Fruit fly (Drosophila melanogaster) whole organism, prepupa: ENCODE measurements around the gene Sac1.

Experiments used
- Blimp-1 ChIP-seq: fragments of 200-800 bp; sonication (Bioruptor generic); optimal IDR thresholded peaks from 3 replicates; lab custom pipeline; 2017; ENCODE audit warnings: missing biosample characterization, missing genetic modification characterization, mild to moderate bottlenecking, moderate library complexity, missing genetic modification reagents
- CG10669 ChIP-seq: fragments of 200-800 bp; sonication (Bioruptor generic); optimal IDR thresholded peaks from 3 replicates; lab custom pipeline; 2018; ENCODE audit warnings: missing biosample characterization, mild to moderate bottlenecking, missing genetic modification characterization, moderate library complexity
- CG11902 ChIP-seq: fragments of 200-800 bp; sonication (Bioruptor generic); optimal IDR thresholded peaks from 3 replicates; lab custom pipeline; 2016; ENCODE audit warnings: missing biosample characterization, missing genetic modification characterization
- CG15336 ChIP-seq: fragments of 200-800 bp; sonication (Bioruptor generic); IDR thresholded peaks from 2 replicates; pipeline ENCODE4 v1.3.6; 2022; ENCODE audit warnings: missing biosample characterization, missing genetic modification characterization
- CG1621 ChIP-seq: fragments of 200-800 bp; sonication (Bioruptor generic); optimal IDR thresholded peaks from 3 replicates; lab custom pipeline; 2018; ENCODE audit warnings: missing biosample characterization, mild to moderate bottlenecking, missing genetic modification characterization
- CG31627 ChIP-seq: fragments of 200-800 bp; sonication (Bioruptor generic); optimal IDR thresholded peaks from 3 replicates; lab custom pipeline; 2016; ENCODE audit warnings: missing biosample characterization, missing genetic modification characterization
- CG34406 ChIP-seq: fragments of 200-800 bp; sonication (Bioruptor generic); optimal IDR thresholded peaks from 3 replicates; lab custom pipeline; 2016; ENCODE audit warnings: missing biosample characterization, missing genetic modification characterization
- CG4318 ChIP-seq: fragments of 200-800 bp; sonication (Bioruptor generic); optimal IDR thresholded peaks from 3 replicates; lab custom pipeline; 2017; ENCODE audit warnings: missing biosample characterization, mild to moderate bottlenecking, missing genetic modification characterization
- CG6163 ChIP-seq: fragments of 200-800 bp; sonication (Bioruptor generic); IDR thresholded peaks from 3 replicates; pipeline ENCODE4 v1.3.6; 2022; ENCODE audit warnings: missing biosample characterization, missing genetic modification characterization
- CG6792 ChIP-seq: fragments of 200-800 bp; sonication (Bioruptor generic); optimal IDR thresholded peaks from 3 replicates; lab custom pipeline; 2016; ENCODE audit warnings: missing biosample characterization, missing genetic modification characterization
- CG6808 ChIP-seq: fragments of 200-800 bp; sonication (Bioruptor generic); optimal IDR thresholded peaks from 3 replicates; lab custom pipeline; 2017; ENCODE audit warnings: missing biosample characterization, missing genetic modification characterization, mild to moderate bottlenecking, moderate library complexity, missing genetic modification reagents
- CG6854 ChIP-seq: fragments of 200-800 bp; sonication (Bioruptor generic); optimal IDR thresholded peaks from 2 replicates; lab custom pipeline; 2017; ENCODE audit warnings: missing biosample characterization, mild to moderate bottlenecking, missing genetic modification characterization
- CG8319 ChIP-seq: fragments of 200-800 bp; sonication (Bioruptor generic); optimal IDR thresholded peaks from 3 replicates; lab custom pipeline; 2016; ENCODE audit warnings: missing biosample characterization, missing genetic modification characterization
- CG8632 ChIP-seq: fragments of 200-800 bp; sonication (Bioruptor generic); optimal IDR thresholded peaks from 3 replicates; lab custom pipeline; 2016; ENCODE audit warnings: missing biosample characterization, missing genetic modification characterization
- CG9139 ChIP-seq: fragments of 200-800 bp; sonication (Bioruptor generic); optimal IDR thresholded peaks from 3 replicates; lab custom pipeline; 2017; ENCODE audit warnings: missing biosample characterization, mild to moderate bottlenecking, missing genetic modification characterization
- Eip75B ChIP-seq: fragments of 200-800 bp; sonication (Bioruptor generic); optimal IDR thresholded peaks from 3 replicates; lab custom pipeline; 2016; ENCODE audit warnings: missing biosample characterization, missing genetic modification characterization
- Ets21C ChIP-seq: fragments of 200-800 bp; sonication (Bioruptor generic); optimal IDR thresholded peaks from 3 replicates; lab custom pipeline; 2016; ENCODE audit warnings: missing biosample characterization, missing genetic modification characterization
- Ets96B ChIP-seq: fragments of 200-800 bp; optimal IDR thresholded peaks from 2 replicates; lab custom pipeline; 2019; ENCODE audit warnings: missing biosample characterization, mild to moderate bottlenecking, missing genetic modification characterization, moderate library complexity
- Gug ChIP-seq: fragments of 200-800 bp; sonication (Bioruptor generic); IDR thresholded peaks from 2 replicates; pipeline ENCODE4 v1.3.6; 2022; ENCODE audit warnings: missing biosample characterization, missing genetic modification characterization
- Hr38 ChIP-seq: sonication (Bioruptor generic); optimal IDR thresholded peaks from 2 replicates; lab custom pipeline; 2016; ENCODE audit warnings: missing biosample characterization, missing genetic modification characterization
- Hr39 ChIP-seq: fragments of 200-800 bp; sonication (Bioruptor generic); optimal IDR thresholded peaks from 2 replicates; lab custom pipeline; 2016; ENCODE audit warnings: missing biosample characterization, missing genetic modification characterization
- Hr4 ChIP-seq: fragments of 200-800 bp; sonication (Bioruptor generic); optimal IDR thresholded peaks from 3 replicates; lab custom pipeline; 2016; ENCODE audit warnings: missing biosample characterization, missing genetic modification characterization
- OdsH ChIP-seq: fragments of 200-800 bp; sonication (Bioruptor generic); optimal IDR thresholded peaks from 3 replicates; lab custom pipeline; 2016; ENCODE audit warnings: missing biosample characterization, missing genetic modification characterization
- Smox ChIP-seq: fragments of 200-800 bp; sonication (Bioruptor generic); optimal IDR thresholded peaks from 3 replicates; lab custom pipeline; 2016; ENCODE audit warnings: missing biosample characterization, missing genetic modification characterization
- Sox14 ChIP-seq: fragments of 200-800 bp; sonication (Bioruptor generic); optimal IDR thresholded peaks from 3 replicates; lab custom pipeline; 2016; ENCODE audit warnings: missing biosample characterization, missing genetic modification characterization
- Sox15 ChIP-seq: fragments of 200-800 bp; sonication (Bioruptor generic); optimal IDR thresholded peaks from 3 replicates; lab custom pipeline; 2016; ENCODE audit warnings: missing biosample characterization, missing genetic modification characterization
- achi ChIP-seq: fragments of 200-800 bp; sonication (Bioruptor generic); optimal IDR thresholded peaks from 3 replicates; lab custom pipeline; 2016; ENCODE audit warnings: missing biosample characterization, missing genetic modification characterization
- acj6 ChIP-seq: fragments of 200-800 bp; sonication (Bioruptor generic); optimal IDR thresholded peaks from 3 replicates; lab custom pipeline; 2016; ENCODE audit warnings: missing biosample characterization, missing genetic modification characterization
- cyc ChIP-seq: fragments of 200-800 bp; sonication (Bioruptor generic); optimal IDR thresholded peaks from 3 replicates; lab custom pipeline; 2016; ENCODE audit warnings: missing biosample characterization, missing genetic modification characterization
- eg ChIP-seq: fragments of 200-800 bp; sonication (Bioruptor generic); IDR thresholded peaks from 3 replicates; pipeline ENCODE4 v1.3.6; 2022; ENCODE audit warnings: missing biosample characterization, missing genetic modification characterization
- fkh ChIP-seq: fragments of 200-800 bp; sonication (Bioruptor generic); optimal IDR thresholded peaks from 3 replicates; lab custom pipeline; 2017; ENCODE audit warnings: missing biosample characterization, mild to moderate bottlenecking, missing genetic modification characterization, moderate library complexity
- pdm3 ChIP-seq: fragments of 200-800 bp; sonication (Bioruptor generic); optimal IDR thresholded peaks from 3 replicates; lab custom pipeline; 2016; ENCODE audit warnings: missing biosample characterization, missing genetic modification characterization
- salr ChIP-seq, 2 experiments: fragments of 200-800 bp; sonication (Bioruptor generic); optimal IDR thresholded peaks; 3 replicates each; lab custom pipeline; 2016 to 2018; ENCODE audit warnings: missing biosample characterization in 2 of 2, missing genetic modification characterization in 2 of 2, mild to moderate bottlenecking in 1 of 2
- svp ChIP-seq: fragments of 200-800 bp; sonication (Bioruptor generic); peaks from one replicate; lab custom pipeline; 2016; ENCODE audit warnings: missing biosample characterization, missing genetic modification characterization

Sac1 gene

DNA sequence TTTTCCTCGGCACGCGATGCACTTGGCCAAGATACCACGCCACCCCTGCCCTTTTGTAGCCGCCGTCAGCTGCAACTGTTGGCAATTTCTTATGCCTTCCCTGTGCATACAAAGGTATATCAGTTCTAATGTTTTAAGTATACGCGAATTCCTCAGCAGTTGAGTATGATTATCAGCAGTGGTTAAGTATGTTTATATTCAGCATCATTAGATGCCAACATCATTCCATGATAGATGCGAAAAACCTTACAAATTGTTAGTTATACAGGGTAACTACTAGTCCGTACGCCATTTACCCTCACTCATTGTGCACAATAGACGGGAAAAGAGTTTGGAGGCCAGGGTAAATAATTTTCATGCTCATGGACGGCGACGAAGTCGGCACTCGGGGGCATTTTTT lies 32.1 kb downstream of the Sac1 start (continued):
- no peak for TF ChIP-seq achi (GFP tag; lab: Kevin White, UChicago)
- peak; percentile 6 for TF ChIP-seq CG8632
- no peak for TF ChIP-seq CG9139 (GFP tag; lab: Kevin White, UChicago)
- peak; percentile 17 for TF ChIP-seq CG34406 (GFP tag; lab: Kevin White, UChicago)
- no peak for TF ChIP-seq Hr38 (GFP tag; lab: Kevin White, UChicago)
- TF ChIP-seq Blimp-1 (GFP tag; lab: Kevin White, UChicago) = no peak
- TF ChIP-seq CG31627 (GFP tag; lab: Kevin White, UChicago) = peak; percentile 4
- peak; percentile 55; the same call in 2 of the 3 replicates for TF ChIP-seq eg (GFP tag; lab: Robert Waterston, UW)
- no peak for TF ChIP-seq Gug (GFP tag; lab: Robert Waterston, UW)
- TF ChIP-seq Hr39 (GFP tag; lab: Kevin White, UChicago) = peak; percentile 27
- TF ChIP-seq Smox = peak; percentile 4
- no peak for TF ChIP-seq CG10669 (GFP tag; lab: Kevin White, UChicago)
- TF ChIP-seq Ets96B (tag; lab: Kevin White, UChicago) = no peak
- TF ChIP-seq CG6808 (GFP tag; lab: Kevin White, UChicago) = no peak
- no peak for TF ChIP-seq Sox15
- TF ChIP-seq CG6163 = peak; percentile 58; the same call in 2 of the 3 replicates
- TF ChIP-seq, all 60 proteins: peak for 24

DNA sequence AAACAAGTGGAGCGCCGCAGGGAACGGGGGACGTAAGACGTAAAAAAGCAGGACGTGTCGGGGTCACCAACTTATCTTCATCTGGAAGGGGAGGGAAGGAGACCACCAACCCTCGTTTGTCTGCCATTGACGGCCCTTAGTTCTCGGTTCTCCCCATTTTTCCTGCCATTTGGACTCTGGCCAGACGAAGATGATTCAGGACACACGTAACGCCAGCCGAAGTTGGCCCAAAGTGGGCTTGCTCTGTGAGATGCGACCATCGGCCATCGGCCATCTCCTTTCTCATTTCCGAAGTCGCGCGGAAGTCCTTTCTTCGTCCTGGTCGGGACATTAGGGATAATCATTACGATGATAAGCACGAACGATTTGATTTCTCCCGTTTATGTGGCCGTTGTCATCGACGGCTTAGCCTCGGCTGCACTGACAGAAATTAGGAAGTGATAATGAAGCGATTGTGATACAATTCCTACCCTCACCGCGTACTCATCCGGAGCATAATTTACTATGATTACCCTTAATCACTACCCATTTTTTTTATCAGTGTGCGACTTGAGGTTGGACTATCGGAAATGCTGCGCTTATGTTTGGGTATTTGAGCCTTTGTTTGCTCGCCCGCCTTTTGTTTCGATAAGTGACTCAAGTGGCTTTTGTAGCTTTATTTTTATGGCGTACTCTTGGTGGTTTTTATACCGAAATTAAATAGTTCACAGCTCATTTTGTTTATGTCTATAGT lies 33.4 kb downstream of the Sac1 start:
- TF ChIP-seq pdm3 (GFP tag; lab: Kevin White, UChicago) (no peak), CG1621 (tag; lab: Kevin White, UChicago) (no peak)

DNA sequence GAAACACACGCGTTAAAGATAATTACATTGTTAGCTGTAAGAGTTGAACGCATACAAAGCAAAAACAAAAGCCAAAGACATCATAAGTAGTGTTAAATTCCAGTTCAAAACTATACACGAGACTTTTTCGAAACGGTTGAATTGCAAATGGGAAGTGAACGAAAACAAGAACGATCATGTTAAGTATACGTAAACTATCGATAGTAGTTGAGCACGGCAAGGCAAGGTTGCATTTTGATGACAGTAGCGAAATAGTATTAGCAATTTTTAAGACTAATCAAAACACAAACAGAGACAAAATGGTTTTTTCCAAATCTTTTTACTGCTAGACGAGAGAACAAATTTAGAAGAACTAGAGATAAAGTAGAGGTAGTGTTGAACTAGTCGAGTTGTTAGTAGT lies 47.2 kb downstream of the Sac1 start:
- TF ChIP-seq CG6854 (GFP tag; lab: Kevin White, UChicago) (no peak), CG10669 (GFP tag; lab: Kevin White, UChicago) (no peak), salr (GFP tag; optimal IDR thresholded peaks at IDR 0.05; lab: Kevin White, UChicago) (no peak), fkh (GFP tag; lab: Kevin White, UChicago) (no peak), eg (GFP tag; lab: Robert Waterston, UW) (no peak), CG8319 (GFP tag; lab: Kevin White, UChicago) (no peak), CG11902 (GFP tag; lab: Kevin White, UChicago) (no peak), Gug (GFP tag; lab: Robert Waterston, UW) (no peak), Hr4 (GFP tag; lab: Kevin White, UChicago) (no peak), pdm3 (GFP tag; lab: Kevin White, UChicago) (no peak), Blimp-1 (GFP tag; lab: Kevin White, UChicago) (no peak), CG4318 (GFP tag; lab: Kevin White, UChicago) (no peak), Eip75B (GFP tag; lab: Kevin White, UChicago) (no peak), Sox14 (GFP tag; lab: Kevin White, UChicago) (no peak), CG31627 (GFP tag; lab: Kevin White, UChicago) (no peak), CG34406 (GFP tag; lab: Kevin White, UChicago) (no peak), Ets96B (tag; lab: Kevin White, UChicago) (no peak), acj6 (GFP tag; lab: Kevin White, UChicago) (no peak)
- TF ChIP-seq, all 60 proteins: peak for 0

DNA sequence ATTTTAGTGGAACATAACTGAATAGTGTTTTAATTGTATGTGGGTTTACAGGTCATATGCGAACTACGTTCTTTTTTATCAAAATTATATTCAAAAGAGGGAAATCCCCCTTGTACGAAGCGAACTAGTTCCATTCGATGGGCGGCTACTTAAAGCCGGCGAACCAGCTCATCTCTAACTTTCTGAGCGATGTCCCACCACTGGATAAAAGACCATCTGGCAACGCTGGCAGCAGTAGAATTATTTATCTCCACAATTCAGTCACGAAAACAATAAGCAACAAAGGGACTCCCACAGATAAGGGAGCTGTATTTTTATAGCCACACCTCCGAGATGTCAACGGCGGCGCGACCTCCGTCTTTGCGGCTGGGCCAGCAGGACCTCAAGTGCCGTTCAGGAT lies 48.1 kb downstream of the Sac1 start, which contains the start of gene Rabex-5:
Rabex-5 (plus strand) TSS at position 221 of the 400 bp plus-strand sequence.
- TF ChIP-seq cyc (peak; percentile 19), Ets21C (GFP tag; lab: Kevin White, UChicago) (peak; percentile 13), CG6808 (GFP tag; lab: Kevin White, UChicago) (peak; percentile 43), svp (GFP tag; lab: Kevin White, UChicago) (peak; percentile 90), Hr39 (GFP tag; lab: Kevin White, UChicago) (peak; percentile 35), CG31627 (GFP tag; lab: Kevin White, UChicago) (peak; percentile 41), CG6792 (GFP tag; lab: Kevin White, UChicago) (no peak), Sox14 (GFP tag; lab: Kevin White, UChicago) (peak; percentile 75), CG15336 (GFP tag; lab: Robert Waterston, UW) (0 out of 2 replicates have a peak, but pooled peaks have one; percentile 22), CG4318 (GFP tag; lab: Kevin White, UChicago) (no peak), eg (GFP tag; lab: Robert Waterston, UW) (0 out of 3 replicates have a peak, but pooled peaks have one; percentile 16), CG10669 (GFP tag; lab: Kevin White, UChicago) (no peak), acj6 (GFP tag; lab: Kevin White, UChicago) (peak; percentile 12), OdsH (GFP tag; lab: Kevin White, UChicago) (no peak), Hr38 (GFP tag; lab: Kevin White, UChicago) (no peak)
